Fruit fly (Drosophila melanogaster) whole organism, prepupa: ENCODE measurements around the gene slow.
A peak's percentile ranks its signal among the peaks of the same experiment; 100 is the strongest.

ENCODE experiments used
- CG10669 ChIP-seq: fragments of 200-800 bp; sonication (Bioruptor generic); optimal IDR thresholded peaks from 3 replicates; lab custom pipeline; 2018; ENCODE audit warnings: missing biosample characterization, mild to moderate bottlenecking, missing genetic modification characterization, moderate library complexity
- CG6276 ChIP-seq: fragments of 200-800 bp; sonication (Bioruptor generic); optimal IDR thresholded peaks from 2 replicates; lab custom pipeline; 2017; ENCODE audit warnings: missing biosample characterization, mild to moderate bottlenecking, missing genetic modification characterization
- Hr38 ChIP-seq: sonication (Bioruptor generic); optimal IDR thresholded peaks from 2 replicates; lab custom pipeline; 2016; ENCODE audit warnings: missing biosample characterization, missing genetic modification characterization
- Hr4 ChIP-seq: fragments of 200-800 bp; sonication (Bioruptor generic); optimal IDR thresholded peaks from 3 replicates; lab custom pipeline; 2016; ENCODE audit warnings: missing biosample characterization, missing genetic modification characterization
- Sox102F ChIP-seq: fragments of 200-800 bp; sonication (Bioruptor generic); optimal IDR thresholded peaks from 2 replicates; lab custom pipeline; 2016; ENCODE audit warnings: missing biosample characterization, mild to moderate bottlenecking, missing genetic modification characterization
- dsx ChIP-seq: fragments of 200-800 bp; optimal IDR thresholded peaks from 3 replicates; lab custom pipeline; 2019; ENCODE audit warnings: missing biosample characterization, mild to moderate bottlenecking, missing genetic modification characterization, moderate library complexity; ENCODE audit not compliant: poor library complexity, severe bottlenecking
- fd85E ChIP-seq: fragments of 200-800 bp; sonication (Bioruptor generic); optimal IDR thresholded peaks from 3 replicates; lab custom pipeline; 2016; ENCODE audit warnings: missing biosample characterization, missing genetic modification characterization

dm6 chr3L:4353657-4354075 is 30.6 kb upstream of the slow start:
- TF ChIP-seq CG6276, result no peak
- no peak for TF ChIP-seq Hr4 (GFP tag; lab: Kevin White, UChicago)
- no peak for TF ChIP-seq fd85E (GFP tag; lab: Kevin White, UChicago)
- TF ChIP-seq dsx (GFP tag; lab: Kevin White, UChicago), result peak; percentile 8
- TF ChIP-seq Hr38, result no peak
- peak; percentile 14 for TF ChIP-seq CG10669
- TF ChIP-seq Sox102F (GFP tag; lab: Kevin White, UChicago), result peak; percentile 22
